Worm (Caenorhabditis elegans): Measurements from ENCODE around the gene sru-29.

Gene sru-29

ce11 chrV:9833900-9834299 lies 22.6 kb downstream of the sru-29 start, which contains the start of gene sru-40:
Gene sru-40, minus strand, starts transcription at chrV:9834000.
- TF ChIP-seq klf-2 (GFP tag; conservative IDR thresholded peaks at IDR 0.05) (no peak), T22C8.4 (GFP tag; IDR thresholded peaks at IDR 0.05) (no peak), cog-1 (tag; optimal IDR thresholded peaks at IDR 0.05) (no peak), flt-1 (GFP tag; IDR thresholded peaks at IDR 0.05) (no peak), tab-1 (GFP tag; IDR thresholded peaks at IDR 0.05) (no peak), med-1 (GFP tag; optimal IDR thresholded peaks at IDR 0.05; ENCODE audit: insufficient read depth) (no peak), ref-1 (GFP tag; conservative IDR thresholded peaks at IDR 0.05) (no peak), ztf-29 (GFP tag; IDR thresholded peaks at IDR 0.05) (no peak), ztf-23 (GFP tag; IDR thresholded peaks at IDR 0.05) (no peak)

- TF ChIP-seq ztf-29 (GFP tag; IDR thresholded peaks at IDR 0.05) (no peak), ref-1 (GFP tag; conservative IDR thresholded peaks at IDR 0.05) (no peak), ztf-23 (GFP tag; IDR thresholded peaks at IDR 0.05) (no peak), T22C8.4 (GFP tag; IDR thresholded peaks at IDR 0.05) (no peak), cog-1 (tag; optimal IDR thresholded peaks at IDR 0.05) (no peak), klf-2 (GFP tag; conservative IDR thresholded peaks at IDR 0.05) (no peak), tab-1 (GFP tag; IDR thresholded peaks at IDR 0.05) (no peak), med-1 (GFP tag; optimal IDR thresholded peaks at IDR 0.05; ENCODE audit: insufficient read depth) (no peak), flt-1 (GFP tag; IDR thresholded peaks at IDR 0.05) (no peak)
Measured at ce11 chrV:9835945-9836344, 24.7 kb downstream of the sru-29 start, which contains the start of gene sru-38. Gene sru-38, minus strand, starts transcription at chrV:9836045.

- TF ChIP-seq cog-1 (tag; optimal IDR thresholded peaks at IDR 0.05), result no peak
- no peak for TF ChIP-seq med-1 (GFP tag; optimal IDR thresholded peaks at IDR 0.05; ENCODE audit: insufficient read depth)
- TF ChIP-seq klf-2 (GFP tag; conservative IDR thresholded peaks at IDR 0.05), result no peak
- TF ChIP-seq T22C8.4 (GFP tag; IDR thresholded peaks at IDR 0.05), result no peak
- no peak for TF ChIP-seq flt-1 (GFP tag; IDR thresholded peaks at IDR 0.05)
- no peak for TF ChIP-seq ztf-29 (GFP tag; IDR thresholded peaks at IDR 0.05)
- no peak for TF ChIP-seq tab-1 (GFP tag; IDR thresholded peaks at IDR 0.05)
- TF ChIP-seq ref-1 (GFP tag; conservative IDR thresholded peaks at IDR 0.05), result no peak
- no peak for TF ChIP-seq ztf-23 (GFP tag; IDR thresholded peaks at IDR 0.05)
Measured at ce11 chrV:9837679-9838078, 26.4 kb downstream of the sru-29 start, which contains the start of gene srsx-21. Gene srsx-21, plus strand, starts transcription at chrV:9837979.

ce11 chrV:9841376-9841775 lies 30.1 kb downstream of the sru-29 start, which contains the start of gene sru-36:
Gene sru-36, plus strand, starts transcription at chrV:9841676.
- TF ChIP-seq ztf-23 (GFP tag; IDR thresholded peaks at IDR 0.05), result no peak

ce11 chrV:9843376-9843916 lies 32.2 kb downstream of the sru-29 start, which contains the start of gene sru-8:
Gene sru-8, plus strand, starts transcription at chrV:9843866.
- TF ChIP-seq klf-2 (GFP tag; conservative IDR thresholded peaks at IDR 0.05) (no peak), T22C8.4 (GFP tag; IDR thresholded peaks at IDR 0.05) (no peak), tab-1 (GFP tag; IDR thresholded peaks at IDR 0.05) (no peak), med-1 (GFP tag; optimal IDR thresholded peaks at IDR 0.05; ENCODE audit: insufficient read depth) (no peak), ztf-29 (GFP tag; IDR thresholded peaks at IDR 0.05) (no peak), flt-1 (GFP tag; IDR thresholded peaks at IDR 0.05) (no peak), cog-1 (tag; optimal IDR thresholded peaks at IDR 0.05) (no peak), ztf-23 (GFP tag; IDR thresholded peaks at IDR 0.05) (no peak), ref-1 (GFP tag; conservative IDR thresholded peaks at IDR 0.05) (no peak)

ce11 chrV:9848576-9848975 lies 37.3 kb downstream of the sru-29 start:
- TF ChIP-seq med-1 (GFP tag; optimal IDR thresholded peaks at IDR 0.05; ENCODE audit: insufficient read depth) (no peak), cog-1 (tag; optimal IDR thresholded peaks at IDR 0.05) (no peak), ztf-29 (GFP tag; IDR thresholded peaks at IDR 0.05) (no peak), klf-2 (GFP tag; conservative IDR thresholded peaks at IDR 0.05) (no peak)

ce11 chrV:9853801-9854200 lies 42.5 kb downstream of the sru-29 start:
- TF ChIP-seq ztf-29 (GFP tag; IDR thresholded peaks at IDR 0.05) (no peak), ref-1 (GFP tag; conservative IDR thresholded peaks at IDR 0.05) (no peak), tab-1 (GFP tag; IDR thresholded peaks at IDR 0.05) (no peak), med-1 (GFP tag; optimal IDR thresholded peaks at IDR 0.05; ENCODE audit: insufficient read depth) (no peak), flt-1 (GFP tag; IDR thresholded peaks at IDR 0.05) (no peak), klf-2 (GFP tag; conservative IDR thresholded peaks at IDR 0.05) (no peak), cog-1 (tag; optimal IDR thresholded peaks at IDR 0.05) (no peak), ztf-23 (GFP tag; IDR thresholded peaks at IDR 0.05) (no peak), T22C8.4 (GFP tag; IDR thresholded peaks at IDR 0.05) (no peak)

- TF ChIP-seq tab-1 (GFP tag; IDR thresholded peaks at IDR 0.05) (no peak), cog-1 (tag; optimal IDR thresholded peaks at IDR 0.05) (peak; percentile 31), flt-1 (GFP tag; IDR thresholded peaks at IDR 0.05) (no peak), ztf-29 (GFP tag; IDR thresholded peaks at IDR 0.05) (no peak), T22C8.4 (GFP tag; IDR thresholded peaks at IDR 0.05) (no peak), ztf-23 (GFP tag; IDR thresholded peaks at IDR 0.05) (no peak), klf-2 (GFP tag; conservative IDR thresholded peaks at IDR 0.05) (no peak), med-1 (GFP tag; optimal IDR thresholded peaks at IDR 0.05; ENCODE audit: insufficient read depth) (no peak)
Measured at ce11 chrV:9855920-9856852, 44.9 kb downstream of the sru-29 start.

- TF ChIP-seq cog-1 (tag; optimal IDR thresholded peaks at IDR 0.05), result no peak
- TF ChIP-seq klf-2 (GFP tag; conservative IDR thresholded peaks at IDR 0.05), result no peak
- no peak for TF ChIP-seq tab-1 (GFP tag; IDR thresholded peaks at IDR 0.05)
- TF ChIP-seq ref-1 (GFP tag; conservative IDR thresholded peaks at IDR 0.05), result no peak
- no peak for TF ChIP-seq med-1 (GFP tag; optimal IDR thresholded peaks at IDR 0.05; ENCODE audit: insufficient read depth)
- no peak for TF ChIP-seq ztf-23 (GFP tag; IDR thresholded peaks at IDR 0.05)
- no peak for TF ChIP-seq T22C8.4 (GFP tag; IDR thresholded peaks at IDR 0.05)
- TF ChIP-seq ztf-29 (GFP tag; IDR thresholded peaks at IDR 0.05), result no peak
- no peak for TF ChIP-seq flt-1 (GFP tag; IDR thresholded peaks at IDR 0.05)
Measured at ce11 chrV:9856978-9857377, 45.7 kb downstream of the sru-29 start.

Data from whole organism, midembryonic.